Fruit fly (Drosophila melanogaster): ENCODE results near the gene CstF50.

DNA sequence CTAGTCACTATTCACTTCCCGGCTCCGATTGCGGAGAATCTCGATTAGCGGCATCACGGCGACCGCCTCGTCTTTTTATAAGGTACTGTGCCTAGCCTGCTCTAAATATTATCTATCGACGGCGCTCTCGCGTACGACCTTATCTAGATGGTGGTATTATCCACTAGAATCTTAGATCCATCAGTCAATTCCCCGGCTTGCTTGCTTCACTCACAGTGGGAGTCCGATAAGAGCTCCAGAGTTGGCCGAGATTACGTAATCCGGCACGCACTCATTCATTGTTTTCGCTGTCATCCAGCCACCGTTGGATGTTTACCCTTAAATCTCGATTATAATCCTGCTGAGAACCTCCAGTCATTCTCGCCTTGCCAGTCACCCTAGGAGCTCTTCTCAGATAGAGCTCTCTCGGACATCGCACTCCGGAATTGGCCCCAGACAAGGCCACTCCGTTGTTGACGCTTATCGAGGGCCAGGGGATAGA is 24.8 kb upstream of the CstF50 start, which contains the start of gene Smvt:
- TF ChIP-seq CTCF (optimal IDR thresholded peaks at IDR 0.05) (no peak), CG8478 (optimal IDR thresholded peaks at IDR 0.05) (no peak)

Measured in S2 (cell line).